Worm (Caenorhabditis elegans) whole organism, L4 larva: ENCODE results near the gene Y54F10AM.6.
A peak's percentile ranks its signal among the peaks of the same experiment; 100 is the strongest.

Experiments
- F10B5.3 ChIP-seq: sonication (generic microtip); optimal IDR thresholded peaks from 2 replicates; lab custom pipeline; 2016; ENCODE audit warnings: mild to moderate bottlenecking, missing genetic modification characterization, missing compliant biosample characterization
- F37D6.2 ChIP-seq: sonication (generic microtip); optimal IDR thresholded peaks from 2 replicates; lab custom pipeline; 2016; ENCODE audit warnings: mild to moderate bottlenecking, missing genetic modification characterization, missing compliant biosample characterization
- F49E8.2 ChIP-seq: sonication (generic microtip); optimal IDR thresholded peaks from 2 replicates; lab custom pipeline; 2016; ENCODE audit warnings: missing compliant biosample characterization, mild to moderate bottlenecking, missing genetic modification characterization, borderline replicate concordance
- R02D3.7 ChIP-seq: fragments of 150-350 bp; sonication (generic microtip); optimal IDR thresholded peaks from 3 replicates; lab custom pipeline; 2014; ENCODE audit warnings: missing biosample characterization, missing genetic modification characterization
- T20F7.1 ChIP-seq: fragments of 200-800 bp; sonication (Bioruptor generic); optimal IDR thresholded peaks from 2 replicates; lab custom pipeline; 2018; ENCODE audit warnings: mild to moderate bottlenecking, missing genetic modification characterization, missing compliant biosample characterization
- T26A8.4 ChIP-seq: fragments of 200-800 bp; sonication (Bioruptor generic); IDR thresholded peaks from 2 replicates; pipeline ENCODE4 v1.3.6; 2022; ENCODE audit warnings: missing genetic modification characterization, missing compliant biosample characterization
- aha-1 ChIP-seq: fragments of 150-350 bp; peaks from one replicate; lab custom pipeline; 2014; ENCODE audit warnings: missing biosample characterization, missing genetic modification characterization
- aly-2 ChIP-seq: sonication (generic microtip); optimal IDR thresholded peaks from 2 replicates; lab custom pipeline; 2018; ENCODE audit warnings: missing biosample characterization, missing genetic modification characterization
- ama-1 ChIP-seq: fragments of 150-350 bp; optimal IDR thresholded peaks from 2 replicates; lab custom pipeline; 2014; ENCODE audit warnings: inconsistent platforms, mixed read lengths
- ceh-20 ChIP-seq: fragments of 200-800 bp; sonication (Bioruptor generic); IDR thresholded peaks from 2 replicates; pipeline ENCODE4 v1.3.6; 2022; ENCODE audit warnings: missing genetic modification reagents, missing genetic modification characterization, missing compliant biosample characterization
- ceh-62 ChIP-seq: sonication (generic microtip); optimal IDR thresholded peaks from 2 replicates; lab custom pipeline; 2017; ENCODE audit warnings: missing biosample characterization, missing genetic modification characterization
- ctbp-1 ChIP-seq: fragments of 200-800 bp; sonication (Bioruptor generic); IDR thresholded peaks from 2 replicates; pipeline ENCODE4 v1.3.6; 2022; ENCODE audit warnings: missing genetic modification reagents, missing genetic modification characterization, missing compliant biosample characterization
- daf-16 ChIP-seq, 3 experiments: sonication (generic microtip); optimal IDR thresholded peaks; 2 replicates each; lab custom pipeline; 2016 to 2017; ENCODE audit warnings: missing genetic modification characterization in 3 of 3, missing genetic modification reagents in 3 of 3, mild to moderate bottlenecking in 2 of 3, missing compliant biosample characterization in 2 of 3, missing biosample characterization in 1 of 3, moderate library complexity in 1 of 3
- dmd-6 ChIP-seq: fragments of 200-800 bp; sonication (Bioruptor generic); IDR thresholded peaks from 2 replicates; pipeline ENCODE4 v1.3.6; 2022; ENCODE audit warnings: missing genetic modification reagents, missing genetic modification characterization, missing compliant biosample characterization
- dmd-8 ChIP-seq: fragments of 200-800 bp; sonication (Bioruptor generic); IDR thresholded peaks from 2 replicates; pipeline ENCODE4 v1.3.6; 2022; ENCODE audit warnings: missing genetic modification characterization, missing compliant biosample characterization
- dpl-1 ChIP-seq: fragments of 150-350 bp; optimal IDR thresholded peaks from 2 replicates; lab custom pipeline; 2014; ENCODE audit warnings: missing biosample characterization, missing genetic modification reagents, missing genetic modification characterization
- dve-1 ChIP-seq: sonication (generic microtip); optimal IDR thresholded peaks from 2 replicates; lab custom pipeline; 2017; ENCODE audit warnings: antibody characterized with exemption, mild to moderate bottlenecking, missing genetic modification characterization, missing compliant biosample characterization; ENCODE audit not compliant: insufficient read depth
- egl-43 ChIP-seq: fragments of 200-800 bp; sonication (Bioruptor generic); IDR thresholded peaks from 2 replicates; pipeline ENCODE4 v1.3.6; 2022; ENCODE audit warnings: missing genetic modification reagents, missing genetic modification characterization, missing compliant biosample characterization
- fkh-10 ChIP-seq: fragments of 150-350 bp; optimal IDR thresholded peaks from 2 replicates; lab custom pipeline; 2014; ENCODE audit warnings: missing biosample characterization, missing genetic modification reagents, missing genetic modification characterization
- hlh-11 ChIP-seq: fragments of 200-800 bp; sonication (Bioruptor generic); optimal IDR thresholded peaks from 2 replicates; lab custom pipeline; 2018; ENCODE audit warnings: mild to moderate bottlenecking, missing genetic modification characterization, missing compliant biosample characterization
- hlh-30 ChIP-seq: sonication (generic microtip); optimal IDR thresholded peaks from 2 replicates; lab custom pipeline; 2017; ENCODE audit warnings: antibody characterized with exemption, mild to moderate bottlenecking, missing genetic modification characterization, missing compliant biosample characterization; ENCODE audit not compliant: insufficient read depth
- lin-1 ChIP-seq: fragments of 200-800 bp; sonication (Bioruptor generic); IDR thresholded peaks from 2 replicates; pipeline ENCODE4 v1.3.6; 2022; ENCODE audit warnings: missing genetic modification reagents, missing genetic modification characterization, missing compliant biosample characterization
- lin-15B ChIP-seq: fragments of 150-350 bp; sonication (generic microtip); optimal IDR thresholded peaks from 3 replicates; lab custom pipeline; 2014; ENCODE audit warnings: missing biosample characterization, missing genetic modification characterization
- mdl-1 ChIP-seq, 2 experiments: fragments of 150-350 bp in 1 of 2; sonication (generic microtip) in 1 of 2; optimal IDR thresholded peaks; 2 replicates each; lab custom pipeline; 2014 to 2017; ENCODE audit warnings: missing biosample characterization in 2 of 2, missing genetic modification characterization in 2 of 2
- mdt-29 ChIP-seq: fragments of 200-800 bp; sonication (Bioruptor generic); IDR thresholded peaks from 2 replicates; pipeline ENCODE4 v1.3.6; 2022; ENCODE audit warnings: missing genetic modification reagents, missing genetic modification characterization, missing compliant biosample characterization
- mxl-3 ChIP-seq: fragments of 200-800 bp; sonication (Bioruptor generic); optimal IDR thresholded peaks from 2 replicates; lab custom pipeline; 2018; ENCODE audit warnings: mild to moderate bottlenecking, missing genetic modification characterization, missing compliant biosample characterization
- nhr-237 ChIP-seq: sonication (generic microtip); optimal IDR thresholded peaks from 2 replicates; lab custom pipeline; 2017; ENCODE audit warnings: missing biosample characterization, missing genetic modification characterization
- nhr-28 ChIP-seq: fragments of 150-350 bp; optimal IDR thresholded peaks from 2 replicates; lab custom pipeline; 2014; ENCODE audit warnings: missing biosample characterization, missing genetic modification characterization
- nhr-41 ChIP-seq: fragments of 200-800 bp; sonication (Bioruptor generic); IDR thresholded peaks from 2 replicates; pipeline ENCODE4 v1.3.6; 2022; ENCODE audit warnings: missing genetic modification reagents, missing genetic modification characterization, missing compliant biosample characterization
- nhr-48 ChIP-seq: sonication (generic microtip); optimal IDR thresholded peaks from 2 replicates; lab custom pipeline; 2016; ENCODE audit warnings: mild to moderate bottlenecking, missing genetic modification characterization, missing compliant biosample characterization
- nhr-6 ChIP-seq: fragments of 150-350 bp; optimal IDR thresholded peaks from 2 replicates; lab custom pipeline; 2014; ENCODE audit warnings: missing biosample characterization, missing genetic modification characterization
- nhr-77 ChIP-seq: fragments of 150-350 bp; optimal IDR thresholded peaks from 2 replicates; lab custom pipeline; 2014; ENCODE audit warnings: missing biosample characterization, missing genetic modification characterization
- pha-4 ChIP-seq, 2 experiments: fragments of 150-350 bp in 1 of 2; fragments of 200-800 bp in 1 of 2; sonication (Bioruptor generic) in 1 of 2; IDR thresholded peaks in 1 of 2; optimal IDR thresholded peaks in 1 of 2; 2 replicates each; pipeline versions ENCODE4 v1.3.6 to Lab custom; 2014 to 2022; ENCODE audit warnings: missing genetic modification characterization in 2 of 2, missing genetic modification reagents in 2 of 2, missing biosample characterization in 1 of 2, missing compliant biosample characterization in 1 of 2
- php-3 ChIP-seq: fragments of 200-800 bp; sonication (Bioruptor generic); IDR thresholded peaks from 2 replicates; pipeline ENCODE4 v1.3.6; 2022; ENCODE audit warnings: missing genetic modification reagents, missing genetic modification characterization, missing compliant biosample characterization
- pqm-1 ChIP-seq: sonication (generic microtip); optimal IDR thresholded peaks from 2 replicates; lab custom pipeline; 2017; ENCODE audit warnings: missing biosample characterization, missing genetic modification characterization
- set-16 ChIP-seq: fragments of 200-800 bp; sonication (Bioruptor generic); IDR thresholded peaks from 2 replicates; pipeline ENCODE4 v1.3.6; 2022; ENCODE audit warnings: missing genetic modification reagents, missing genetic modification characterization, missing compliant biosample characterization
- skn-1 ChIP-seq: fragments of 150-350 bp; optimal IDR thresholded peaks from 2 replicates; lab custom pipeline; 2014; ENCODE audit warnings: missing biosample characterization, missing genetic modification characterization
- snpc-1.2 ChIP-seq: fragments of 200-800 bp; sonication (Bioruptor generic); IDR thresholded peaks from 2 replicates; pipeline ENCODE4 v1.3.6; 2022; ENCODE audit warnings: missing genetic modification reagents, missing genetic modification characterization, missing compliant biosample characterization
- tra-1 ChIP-seq: fragments of 200-800 bp; sonication (Bioruptor generic); IDR thresholded peaks from 2 replicates; pipeline ENCODE4 v1.3.6; 2022; ENCODE audit warnings: missing genetic modification reagents, missing genetic modification characterization, missing compliant biosample characterization
- unc-130 ChIP-seq: sonication (generic microtip); optimal IDR thresholded peaks from 2 replicates; lab custom pipeline; 2016; ENCODE audit warnings: missing genetic modification reagents, missing genetic modification characterization, missing compliant biosample characterization
- unc-62 ChIP-seq, 3 experiments: fragments of 150-350 bp in 1 of 3; sonication (generic microtip); optimal IDR thresholded peaks in 2 of 3; peaks in 1 of 3; 1 replicate in 1 of 3; 2 replicates in 2 of 3; lab custom pipeline; 2014 to 2017; ENCODE audit warnings: missing biosample characterization in 3 of 3, missing genetic modification characterization in 3 of 3, missing genetic modification reagents in 3 of 3, missing genotype in 1 of 3
- zfp-2 ChIP-seq: sonication (generic microtip); optimal IDR thresholded peaks from 2 replicates; lab custom pipeline; 2016; ENCODE audit warnings: mild to moderate bottlenecking, missing genetic modification characterization, missing compliant biosample characterization
- zfp-3 ChIP-seq: fragments of 200-800 bp; sonication (Bioruptor generic); conservative IDR thresholded peaks from 2 replicates; pipeline ENCODE4 v1.3.6; 2022; ENCODE audit warnings: missing genetic modification reagents, missing genetic modification characterization, missing compliant biosample characterization
- zip-11 ChIP-seq: fragments of 200-800 bp; sonication (Bioruptor generic); IDR thresholded peaks from 2 replicates; pipeline ENCODE4 v1.3.6; 2022; ENCODE audit warnings: missing genetic modification characterization, missing compliant biosample characterization

Y54F10AM.6 gene

DNA sequence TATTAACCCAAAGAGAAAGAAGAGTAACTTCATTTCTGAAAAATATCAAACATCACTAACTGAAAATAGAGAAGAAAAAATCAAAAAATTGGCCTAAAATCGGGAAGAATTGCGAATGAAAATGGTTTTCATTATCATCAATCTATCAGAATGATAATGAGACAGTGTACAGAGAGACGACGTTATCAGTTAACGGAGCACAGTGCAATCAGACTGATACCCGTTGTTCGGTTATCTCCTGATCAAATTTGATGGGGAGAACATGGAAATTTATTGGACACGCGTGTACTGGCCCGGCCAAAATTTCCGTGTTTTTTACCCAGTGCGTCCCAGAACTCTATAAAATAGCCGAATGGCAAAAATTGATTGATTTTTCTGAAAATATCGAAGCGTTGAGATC is 680 bp upstream of the Y54F10AM.6 start, which contains the start of gene Y54F10AM.8:
TSS of gene Y54F10AM.8 (minus strand) at position 35 of the 400 bp plus-strand sequence.
- TF ChIP-seq mxl-3 (GFP tag; lab: Kevin White, UChicago) (peak; percentile 50), tra-1 (GFP tag; lab: Robert Waterston, UW) (peak; percentile 37; the same call in 1 of the 2 replicates), nhr-28 (peak; percentile 89), aly-2 (tag; lab: Kevin White, UChicago) (no peak), zfp-3 (GFP tag; lab: Robert Waterston, UW) (no peak), mdl-1 (tag; optimal IDR thresholded peaks at IDR 0.05; lab: Kevin White, UChicago) (peak in 1 of 2 experiments; percentile 35), set-16 (no peak), daf-16 (GFP tag; optimal IDR thresholded peaks at IDR 0.05; lab: Kevin White, UChicago) (no peak), daf-16 (tag; optimal IDR thresholded peaks at IDR 0.05; lab: Kevin White, UChicago) (peak; percentile 54), nhr-237 (tag; lab: Kevin White, UChicago) (no peak), dve-1 (tag; lab: Kevin White, UChicago) (peak; percentile 47), hlh-11 (tag; lab: Kevin White, UChicago) (peak; percentile 66), dmd-8 (GFP tag; lab: Robert Waterston, UW) (no peak), nhr-77 (tag; lab: Kevin White, UChicago) (peak; percentile 39), T20F7.1 (GFP tag; lab: Kevin White, UChicago) (no peak), pqm-1 (peak; percentile 97), dmd-6 (GFP tag; lab: Robert Waterston, UW) (peak; percentile 84), mdt-29 (no peak), hlh-30 (tag; lab: Kevin White, UChicago) (no peak), dpl-1 (GFP tag; lab: Kevin White, UChicago) (no peak), php-3 (GFP tag; lab: Robert Waterston, UW) (0 out of 2 replicates have a peak, but pooled peaks have one; percentile 48)
- TF ChIP-seq, all 104 proteins: peak for 11

ce11 chrIII:2515461-2515860 is 6.8 kb downstream of the Y54F10AM.6 start:
- TF ChIP-seq nhr-48 (tag; lab: Kevin White, UChicago) (no peak), ama-1 (lab: Kevin White, UChicago) (no peak), ctbp-1 (GFP tag; lab: Robert Waterston, UW) (no peak), set-16 (peak; percentile 60), nhr-28 (no peak)

- peak; percentile 46 for TF ChIP-seq nhr-28
- peak; percentile 35 for TF ChIP-seq F49E8.2 (tag; lab: Kevin White, UChicago)
- TF ChIP-seq pqm-1, result peak; percentile 25
- no peak for TF ChIP-seq zip-11 (GFP tag; lab: Robert Waterston, UW)
- TF ChIP-seq skn-1 (tag; lab: Kevin White, UChicago), result no peak
- TF ChIP-seq lin-15B (tag; lab: Kevin White, UChicago), result peak; percentile 62
- TF ChIP-seq nhr-41 (GFP tag; lab: Robert Waterston, UW), result no peak
- peak; percentile 6 to 59 for TF ChIP-seq unc-62 (GFP tag; optimal IDR thresholded peaks at IDR 0.05 in 1 of 2; lab: Kevin White, UChicago)
- no peak for TF ChIP-seq unc-62 (tag; optimal IDR thresholded peaks at IDR 0.05; lab: Kevin White, UChicago)
- TF ChIP-seq pha-4 (GFP tag; IDR thresholded peaks at IDR 0.05; lab: Robert Waterston, UW), result peak; percentile 39; the same call in 1 of the 2 replicates
- no peak for TF ChIP-seq pha-4 (tag; optimal IDR thresholded peaks at IDR 0.05; lab: Kevin White, UChicago)
- TF ChIP-seq dve-1 (tag; lab: Kevin White, UChicago), result peak; percentile 96
- TF ChIP-seq aha-1 (tag; lab: Kevin White, UChicago), result peak; percentile 97
- 0 out of 2 replicates have a peak, but pooled peaks have one; percentile 26 for TF ChIP-seq mdt-29
- no peak for TF ChIP-seq egl-43 (GFP tag; lab: Robert Waterston, UW)
- TF ChIP-seq ceh-62 (tag; lab: Kevin White, UChicago), result no peak
- TF ChIP-seq hlh-11 (tag; lab: Kevin White, UChicago), result peak; percentile 84
- TF ChIP-seq hlh-30 (tag; lab: Kevin White, UChicago), result peak; percentile 93
- TF ChIP-seq unc-130 (GFP tag; lab: Kevin White, UChicago), result peak; percentile 49
- peak; percentile 67 for TF ChIP-seq F37D6.2 (tag; lab: Kevin White, UChicago)
- TF ChIP-seq ama-1 (lab: Kevin White, UChicago), result peak; percentile 23
- TF ChIP-seq R02D3.7 (tag; lab: Kevin White, UChicago), result peak; percentile 99
- 0 out of 2 replicates have a peak, but pooled peaks have one; percentile 34 for TF ChIP-seq snpc-1.2
- no peak; the same call in 1 of the 2 replicates for TF ChIP-seq ctbp-1 (GFP tag; lab: Robert Waterston, UW)
- TF ChIP-seq fkh-10 (GFP tag; lab: Kevin White, UChicago), result peak; percentile 92
- no peak for TF ChIP-seq lin-1 (GFP tag; lab: Robert Waterston, UW)
- TF ChIP-seq T26A8.4 (GFP tag; lab: Robert Waterston, UW), result peak; percentile 90
- peak; percentile 20 for TF ChIP-seq F10B5.3 (tag; lab: Kevin White, UChicago)
- peak; percentile 72 for TF ChIP-seq nhr-6
- peak; percentile 84 for TF ChIP-seq zfp-2 (tag; lab: Kevin White, UChicago)
- TF ChIP-seq ceh-20 (GFP tag; lab: Robert Waterston, UW), result peak; percentile 58; the same call in 1 of the 2 replicates
These were observed 20.0 kb downstream of the Y54F10AM.6 start, which contains the start of the genes Y54F10AM.15, rbc-2 and ndua-8 for ce11 chrIII:2528621-2529113. Gene Y54F10AM.15, minus strand, starts transcription at chrIII:2528679. Gene rbc-2, minus strand, starts transcription at chrIII:2528689. Gene ndua-8, plus strand, starts transcription at chrIII:2529063.
